Fruit fly (Drosophila melanogaster): Measurements from ENCODE around the gene ine.

The ine gene

dm6 chr2L:4456539-4456994 is 20.3 kb downstream of the ine start, which contains the start of gene Gs1l (continued):
- TF ChIP-seq CG43689 (GFP tag; IDR thresholded peaks at IDR 0.05) (no peak), trem (tag; optimal IDR thresholded peaks at IDR 0.05) (no peak), tll (GFP tag; optimal IDR thresholded peaks at IDR 0.05) (no peak), h (optimal IDR thresholded peaks at IDR 0.05) (no peak), Med (GFP tag) (peak; percentile 82), CG11723 (GFP tag; optimal IDR thresholded peaks at IDR 0.05) (no peak), fu2 (GFP tag; optimal IDR thresholded peaks at IDR 0.05) (no peak), wek (GFP tag; optimal IDR thresholded peaks at IDR 0.05) (no peak), MBD-R2 (GFP tag; IDR thresholded peaks at IDR 0.05) (peak; percentile 86), CG11247 (GFP tag; IDR thresholded peaks at IDR 0.05) (0 out of 2 replicates have a peak, but pooled peaks have one; percentile 22), CG9609 (GFP tag; optimal IDR thresholded peaks at IDR 0.05) (no peak), Usf (GFP tag; optimal IDR thresholded peaks at IDR 0.05) (no peak), CG1647 (GFP tag; optimal IDR thresholded peaks at IDR 0.05) (no peak), croc (GFP tag; conservative IDR thresholded peaks at IDR 0.05) (no peak), BEAF-32 (GFP tag; optimal IDR thresholded peaks at IDR 0.05) (no peak), CG4328 (GFP tag; optimal IDR thresholded peaks at IDR 0.05) (no peak), tgo (GFP tag; IDR thresholded peaks at IDR 0.05) (no peak), CG4360 (GFP tag; IDR thresholded peaks at IDR 0.05) (no peak), Deaf1 (tag; optimal IDR thresholded peaks at IDR 0.05) (peak; percentile 23), Atf-2 (GFP tag; optimal IDR thresholded peaks at IDR 0.05) (no peak), zen2 (GFP tag; IDR thresholded peaks at IDR 0.05; ENCODE audit: partially characterized antibody) (no peak), az2 (GFP tag; optimal IDR thresholded peaks at IDR 0.05) (no peak), Dfd (GFP tag; optimal IDR thresholded peaks at IDR 0.05) (no peak), gfzf (GFP tag; optimal IDR thresholded peaks at IDR 0.05) (peak; percentile 75), CG31224 (GFP tag; IDR thresholded peaks at IDR 0.05) (no peak), Doc2 (GFP tag; IDR thresholded peaks at IDR 0.05) (no peak), tin (GFP tag; optimal IDR thresholded peaks at IDR 0.05) (no peak), CG30403 (GFP tag; optimal IDR thresholded peaks at IDR 0.05) (no peak), eyg (GFP tag; optimal IDR thresholded peaks at IDR 0.05) (no peak), CG16813 (GFP tag; IDR thresholded peaks at IDR 0.05; ENCODE audit: partially characterized antibody) (no peak), CTCF (GFP tag; optimal IDR thresholded peaks at IDR 0.05) (no peak), CG15269 (tag; optimal IDR thresholded peaks at IDR 0.05) (peak; percentile 49), gcm2 (GFP tag; optimal IDR thresholded peaks at IDR 0.05) (no peak), CG9876 (GFP tag; optimal IDR thresholded peaks at IDR 0.05) (no peak), lola (GFP tag; optimal IDR thresholded peaks at IDR 0.05) (no peak), CG9215 (GFP tag; IDR thresholded peaks at IDR 0.05) (no peak), zen (tag; optimal IDR thresholded peaks at IDR 0.05) (no peak), crol (GFP tag; IDR thresholded peaks at IDR 0.05) (0 out of 2 replicates have a peak, but pooled peaks have one; percentile 15), Meics (GFP tag; optimal IDR thresholded peaks at IDR 0.05) (peak; percentile 19), CG11560 (tag; IDR thresholded peaks at IDR 0.05) (no peak), Scr (GFP tag; IDR thresholded peaks at IDR 0.05; ENCODE audit: partially characterized antibody) (no peak), CG17802 (tag; optimal IDR thresholded peaks at IDR 0.05) (no peak), CG6254 (GFP tag; optimal IDR thresholded peaks at IDR 0.05) (no peak), H2.0 (GFP tag; IDR thresholded peaks at IDR 0.05) (no peak), Dref (GFP tag; IDR thresholded peaks at IDR 0.05) (0 out of 2 replicates have a peak, but pooled peaks have one; percentile 28), chn (GFP tag; optimal IDR thresholded peaks at IDR 0.05) (no peak), Oli (tag; optimal IDR thresholded peaks at IDR 0.05) (no peak), CG1529 (GFP tag; optimal IDR thresholded peaks at IDR 0.05) (no peak), CG4820 (GFP tag; optimal IDR thresholded peaks at IDR 0.05) (no peak), CG11093 (GFP tag; IDR thresholded peaks at IDR 0.05) (no peak), lov (optimal IDR thresholded peaks at IDR 0.05) (no peak), lov (GFP tag; IDR thresholded peaks at IDR 0.05) (no peak), TFAM (GFP tag; optimal IDR thresholded peaks at IDR 0.05) (no peak)
